Worm (Caenorhabditis elegans) whole organism, L4 larva: ENCODE results near the gene tag-329.

Experiments used
- D1046.2 ChIP-seq: fragments of 200-800 bp; sonication (Bioruptor generic); IDR thresholded peaks from 2 replicates; pipeline ENCODE4 v1.3.6; 2022; ENCODE audit warnings: missing genetic modification characterization, missing compliant biosample characterization
- F26F4.8 ChIP-seq: fragments of 200-800 bp; sonication (Bioruptor generic); conservative IDR thresholded peaks from 2 replicates; pipeline ENCODE4 v1.3.6; 2022; ENCODE audit warnings: missing genetic modification characterization, missing compliant biosample characterization
- F49E8.2 ChIP-seq: sonication (generic microtip); optimal IDR thresholded peaks from 2 replicates; lab custom pipeline; 2016; ENCODE audit warnings: missing compliant biosample characterization, mild to moderate bottlenecking, missing genetic modification characterization, borderline replicate concordance
- R02D3.7 ChIP-seq: fragments of 150-350 bp; sonication (generic microtip); optimal IDR thresholded peaks from 3 replicates; lab custom pipeline; 2014; ENCODE audit warnings: missing biosample characterization, missing genetic modification characterization
- T26A8.4 ChIP-seq: fragments of 200-800 bp; sonication (Bioruptor generic); IDR thresholded peaks from 2 replicates; pipeline ENCODE4 v1.3.6; 2022; ENCODE audit warnings: missing genetic modification characterization, missing compliant biosample characterization
- Y48G9A.11 ChIP-seq: fragments of 200-800 bp; sonication (Bioruptor generic); IDR thresholded peaks from 2 replicates; pipeline ENCODE4 v1.3.6; 2022; ENCODE audit warnings: missing genetic modification reagents, missing genetic modification characterization, missing compliant biosample characterization
- Y75B8A.6 ChIP-seq: fragments of 200-800 bp; sonication (Bioruptor generic); IDR thresholded peaks from 2 replicates; pipeline ENCODE4 v1.3.6; 2022; ENCODE audit warnings: missing genetic modification reagents, missing genetic modification characterization, missing compliant biosample characterization
- aha-1 ChIP-seq: fragments of 150-350 bp; peaks from one replicate; lab custom pipeline; 2014; ENCODE audit warnings: missing biosample characterization, missing genetic modification characterization
- aly-2 ChIP-seq: sonication (generic microtip); optimal IDR thresholded peaks from 2 replicates; lab custom pipeline; 2018; ENCODE audit warnings: missing biosample characterization, missing genetic modification characterization
- ceh-20 ChIP-seq: fragments of 200-800 bp; sonication (Bioruptor generic); IDR thresholded peaks from 2 replicates; pipeline ENCODE4 v1.3.6; 2022; ENCODE audit warnings: missing genetic modification reagents, missing genetic modification characterization, missing compliant biosample characterization
- ceh-28 ChIP-seq: fragments of 150-350 bp; optimal IDR thresholded peaks from 2 replicates; lab custom pipeline; 2014; ENCODE audit warnings: missing biosample characterization, missing genetic modification reagents, missing genetic modification characterization
- ceh-62 ChIP-seq: sonication (generic microtip); optimal IDR thresholded peaks from 2 replicates; lab custom pipeline; 2017; ENCODE audit warnings: missing biosample characterization, missing genetic modification characterization
- ces-1 ChIP-seq: fragments of 150-350 bp; sonication (generic microtip); optimal IDR thresholded peaks from 4 replicates; lab custom pipeline; 2014; ENCODE audit warnings: missing biosample characterization, missing genetic modification reagents, missing genetic modification characterization
- daf-16 ChIP-seq, 3 experiments: sonication (generic microtip); optimal IDR thresholded peaks; 2 replicates each; lab custom pipeline; 2016 to 2017; ENCODE audit warnings: missing genetic modification characterization in 3 of 3, missing genetic modification reagents in 3 of 3, mild to moderate bottlenecking in 2 of 3, missing compliant biosample characterization in 2 of 3, missing biosample characterization in 1 of 3, moderate library complexity in 1 of 3
- daf-19 ChIP-seq: fragments of 200-800 bp; sonication (Bioruptor generic); conservative IDR thresholded peaks from 2 replicates; pipeline ENCODE4 v1.3.6; 2022; ENCODE audit warnings: missing genetic modification characterization, missing compliant biosample characterization
- daf-8 ChIP-seq: fragments of 200-800 bp; sonication (Bioruptor generic); IDR thresholded peaks from 2 replicates; pipeline ENCODE4 v1.3.6; 2022; ENCODE audit warnings: missing genetic modification characterization, missing compliant biosample characterization
- dmd-6 ChIP-seq: fragments of 200-800 bp; sonication (Bioruptor generic); IDR thresholded peaks from 2 replicates; pipeline ENCODE4 v1.3.6; 2022; ENCODE audit warnings: missing genetic modification reagents, missing genetic modification characterization, missing compliant biosample characterization
- dmd-9 ChIP-seq: fragments of 200-800 bp; sonication (Bioruptor generic); IDR thresholded peaks from 2 replicates; pipeline ENCODE4 v1.3.6; 2022; ENCODE audit warnings: missing genetic modification reagents, missing genetic modification characterization, missing compliant biosample characterization
- duxl-1 ChIP-seq: sonication (generic microtip); optimal IDR thresholded peaks from 2 replicates; lab custom pipeline; 2016; ENCODE audit warnings: mild to moderate bottlenecking, missing genetic modification characterization, moderate library complexity, missing compliant biosample characterization; ENCODE audit not compliant: poor library complexity
- egl-43 ChIP-seq: fragments of 200-800 bp; sonication (Bioruptor generic); IDR thresholded peaks from 2 replicates; pipeline ENCODE4 v1.3.6; 2022; ENCODE audit warnings: missing genetic modification reagents, missing genetic modification characterization, missing compliant biosample characterization
- fkh-10 ChIP-seq: fragments of 150-350 bp; optimal IDR thresholded peaks from 2 replicates; lab custom pipeline; 2014; ENCODE audit warnings: missing biosample characterization, missing genetic modification reagents, missing genetic modification characterization
- gei-8 ChIP-seq: fragments of 200-800 bp; sonication (Bioruptor generic); optimal IDR thresholded peaks from 2 replicates; lab custom pipeline; 2018; ENCODE audit warnings: mild to moderate bottlenecking, missing genetic modification characterization, missing compliant biosample characterization
- hif-1 ChIP-seq, 2 experiments: sonication (generic microtip); optimal IDR thresholded peaks; 2 replicates each; lab custom pipeline; 2016 to 2017; ENCODE audit warnings: missing compliant biosample characterization in 2 of 2, missing genetic modification characterization in 2 of 2, missing genetic modification reagents in 2 of 2, missing genotype in 2 of 2, mild to moderate bottlenecking in 1 of 2
- hlh-11 ChIP-seq: fragments of 200-800 bp; sonication (Bioruptor generic); optimal IDR thresholded peaks from 2 replicates; lab custom pipeline; 2018; ENCODE audit warnings: mild to moderate bottlenecking, missing genetic modification characterization, missing compliant biosample characterization
- hlh-30 ChIP-seq: sonication (generic microtip); optimal IDR thresholded peaks from 2 replicates; lab custom pipeline; 2017; ENCODE audit warnings: antibody characterized with exemption, mild to moderate bottlenecking, missing genetic modification characterization, missing compliant biosample characterization; ENCODE audit not compliant: insufficient read depth
- lim-7 ChIP-seq: fragments of 200-800 bp; sonication (Bioruptor generic); IDR thresholded peaks from 2 replicates; pipeline ENCODE4 v1.3.6; 2022; ENCODE audit warnings: missing genetic modification characterization, missing compliant biosample characterization
- lin-13 ChIP-seq: fragments of 150-350 bp; optimal IDR thresholded peaks from 2 replicates; lab custom pipeline; 2014; ENCODE audit warnings: missing biosample characterization, missing genetic modification reagents, missing genetic modification characterization
- lin-15B ChIP-seq: fragments of 150-350 bp; sonication (generic microtip); optimal IDR thresholded peaks from 3 replicates; lab custom pipeline; 2014; ENCODE audit warnings: missing biosample characterization, missing genetic modification characterization
- lin-29 ChIP-seq: fragments of 200-800 bp; sonication (Bioruptor generic); IDR thresholded peaks from 2 replicates; pipeline ENCODE4 v1.3.6; 2022; ENCODE audit warnings: missing genetic modification reagents, missing genetic modification characterization, missing compliant biosample characterization
- lin-38 ChIP-seq: fragments of 200-800 bp; sonication (Bioruptor generic); IDR thresholded peaks from 2 replicates; pipeline ENCODE4 v1.3.6; 2022; ENCODE audit warnings: missing genetic modification reagents, missing genetic modification characterization, missing compliant biosample characterization
- lir-3 ChIP-seq: sonication (generic microtip); optimal IDR thresholded peaks from 2 replicates; lab custom pipeline; 2016; ENCODE audit warnings: mild to moderate bottlenecking, missing genetic modification characterization, missing compliant biosample characterization
- lsy-2 ChIP-seq, 2 experiments: fragments of 150-350 bp in 1 of 2; sonication (generic microtip) in 1 of 2; optimal IDR thresholded peaks; 2 replicates each; lab custom pipeline; 2014 to 2017; ENCODE audit warnings: missing biosample characterization in 2 of 2, missing genetic modification characterization in 2 of 2
- mxl-2 ChIP-seq: fragments of 200-800 bp; sonication (Bioruptor generic); conservative IDR thresholded peaks from 2 replicates; pipeline ENCODE4 v1.3.6; 2022; ENCODE audit warnings: missing genetic modification reagents, missing genetic modification characterization, missing compliant biosample characterization
- mxl-3 ChIP-seq: fragments of 200-800 bp; sonication (Bioruptor generic); optimal IDR thresholded peaks from 2 replicates; lab custom pipeline; 2018; ENCODE audit warnings: mild to moderate bottlenecking, missing genetic modification characterization, missing compliant biosample characterization
- nhr-10 ChIP-seq: fragments of 150-350 bp; optimal IDR thresholded peaks from 2 replicates; lab custom pipeline; 2014; ENCODE audit warnings: missing biosample characterization, missing genetic modification characterization
- nhr-102 ChIP-seq: sonication (generic microtip); optimal IDR thresholded peaks from 2 replicates; lab custom pipeline; 2016; ENCODE audit warnings: mild to moderate bottlenecking, missing genetic modification characterization, moderate library complexity, missing compliant biosample characterization
- nhr-111 ChIP-seq: fragments of 200-800 bp; sonication (Bioruptor generic); optimal IDR thresholded peaks from 2 replicates; lab custom pipeline; 2018; ENCODE audit warnings: mild to moderate bottlenecking, missing genetic modification characterization, missing compliant biosample characterization
- nhr-42 ChIP-seq: fragments of 200-800 bp; sonication (Bioruptor generic); IDR thresholded peaks from 2 replicates; pipeline ENCODE4 v1.3.6; 2022; ENCODE audit warnings: missing genetic modification characterization, missing compliant biosample characterization
- nhr-76 ChIP-seq: fragments of 150-350 bp; optimal IDR thresholded peaks from 2 replicates; lab custom pipeline; 2014; ENCODE audit warnings: missing biosample characterization, missing genetic modification characterization
- nhr-77 ChIP-seq: fragments of 150-350 bp; optimal IDR thresholded peaks from 2 replicates; lab custom pipeline; 2014; ENCODE audit warnings: missing biosample characterization, missing genetic modification characterization
- pqm-1 ChIP-seq: sonication (generic microtip); optimal IDR thresholded peaks from 2 replicates; lab custom pipeline; 2017; ENCODE audit warnings: missing biosample characterization, missing genetic modification characterization
- rbr-2 ChIP-seq: sonication (generic microtip); optimal IDR thresholded peaks from 2 replicates; lab custom pipeline; 2016; ENCODE audit warnings: missing genotype, missing genetic modification characterization, missing compliant biosample characterization
- set-16 ChIP-seq: fragments of 200-800 bp; sonication (Bioruptor generic); IDR thresholded peaks from 2 replicates; pipeline ENCODE4 v1.3.6; 2022; ENCODE audit warnings: missing genetic modification reagents, missing genetic modification characterization, missing compliant biosample characterization
- snpc-1.2 ChIP-seq: fragments of 200-800 bp; sonication (Bioruptor generic); IDR thresholded peaks from 2 replicates; pipeline ENCODE4 v1.3.6; 2022; ENCODE audit warnings: missing genetic modification reagents, missing genetic modification characterization, missing compliant biosample characterization
- spr-3 ChIP-seq: fragments of 200-800 bp; sonication (Bioruptor generic); optimal IDR thresholded peaks from 2 replicates; lab custom pipeline; 2018; ENCODE audit warnings: mild to moderate bottlenecking, missing genetic modification characterization, missing compliant biosample characterization
- unc-130 ChIP-seq: sonication (generic microtip); optimal IDR thresholded peaks from 2 replicates; lab custom pipeline; 2016; ENCODE audit warnings: missing genetic modification reagents, missing genetic modification characterization, missing compliant biosample characterization
- vab-7 ChIP-seq: fragments of 200-800 bp; sonication (Bioruptor generic); IDR thresholded peaks from 2 replicates; pipeline ENCODE4 v1.3.6; 2022; ENCODE audit warnings: missing genetic modification reagents, missing genetic modification characterization, missing compliant biosample characterization
- zfp-2 ChIP-seq: sonication (generic microtip); optimal IDR thresholded peaks from 2 replicates; lab custom pipeline; 2016; ENCODE audit warnings: mild to moderate bottlenecking, missing genetic modification characterization, missing compliant biosample characterization
- zfp-3 ChIP-seq: fragments of 200-800 bp; sonication (Bioruptor generic); conservative IDR thresholded peaks from 2 replicates; pipeline ENCODE4 v1.3.6; 2022; ENCODE audit warnings: missing genetic modification reagents, missing genetic modification characterization, missing compliant biosample characterization
- ztf-11 ChIP-seq: fragments of 150-350 bp; optimal IDR thresholded peaks from 2 replicates; lab custom pipeline; 2014; ENCODE audit warnings: missing biosample characterization, missing genetic modification characterization

Gene tag-329

DNA sequence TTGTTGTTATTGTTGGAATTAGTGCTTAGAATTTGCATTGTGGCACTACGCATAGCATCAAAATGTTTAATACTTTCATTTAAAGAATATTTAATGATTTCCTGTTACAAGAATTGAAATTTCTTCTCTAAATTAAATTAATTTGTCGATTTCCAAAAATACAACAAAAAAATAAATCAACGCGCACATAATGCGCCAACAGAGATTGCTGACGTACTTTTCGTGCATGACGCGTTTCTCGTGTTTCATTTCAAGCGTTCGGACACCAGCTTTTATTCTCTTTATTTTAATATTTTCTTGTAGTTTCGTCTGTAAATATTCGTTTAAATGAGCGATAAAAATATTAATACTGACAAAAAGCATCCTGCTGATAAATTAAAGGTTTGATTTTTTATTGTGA is 21.1 kb upstream of the tag-329 start, which contains the start of gene eif-2Bdelta (continued):
- TF ChIP-seq F26F4.8 (GFP tag; lab: Robert Waterston, UW) (no peak), Y48G9A.11 (GFP tag; lab: Robert Waterston, UW) (no peak), nhr-111 (no peak), vab-7 (no peak), zfp-2 (tag; lab: Kevin White, UChicago) (no peak), nhr-10 (tag; lab: Kevin White, UChicago) (no peak), aha-1 (tag; lab: Kevin White, UChicago) (no peak), lin-15B (no peak), aly-2 (tag; lab: Kevin White, UChicago) (no peak), ceh-62 (tag; lab: Kevin White, UChicago) (no peak), daf-19 (GFP tag; lab: Robert Waterston, UW) (no peak), Y75B8A.6 (GFP tag; lab: Robert Waterston, UW) (no peak), ces-1 (no peak), hlh-30 (tag; lab: Kevin White, UChicago) (peak; percentile 10), ceh-20 (GFP tag; lab: Robert Waterston, UW) (no peak), lsy-2 (tag; optimal IDR thresholded peaks at IDR 0.05; lab: Kevin White, UChicago) (peak in 1 of 2 experiments; percentile 66), snpc-1.2 (GFP tag; lab: Robert Waterston, UW) (no peak)
- TF ChIP-seq, all 104 proteins: peak for 15

DNA sequence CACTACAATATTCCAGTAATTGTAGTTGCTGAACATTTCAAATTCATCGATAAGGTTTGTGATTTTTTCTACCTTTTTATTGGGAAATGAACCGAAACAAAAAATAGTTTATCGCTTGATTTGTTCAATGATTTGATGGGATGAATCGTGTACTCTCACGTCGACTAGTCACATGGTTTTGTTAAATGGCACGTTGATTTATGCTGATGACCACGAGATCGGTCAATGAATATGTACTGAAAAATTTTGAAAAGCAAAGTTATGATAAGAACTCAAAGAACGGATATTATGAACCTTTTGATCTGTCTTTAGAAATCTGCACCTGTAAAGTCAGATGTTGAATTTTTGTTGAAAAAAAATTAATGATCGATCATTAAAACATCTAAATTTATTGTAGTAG is 18.4 kb upstream of the tag-329 start:
- no peak for TF ChIP-seq hif-1 (tag; optimal IDR thresholded peaks at IDR 0.05; lab: Kevin White, UChicago)
- peak; percentile 64 for TF ChIP-seq hlh-11 (tag; lab: Kevin White, UChicago)
- TF ChIP-seq nhr-77 (tag; lab: Kevin White, UChicago): peak; percentile 34
- no peak for TF ChIP-seq ztf-11 (tag; lab: Kevin White, UChicago)
- TF ChIP-seq nhr-76 (tag; lab: Kevin White, UChicago): peak; percentile 12
- TF ChIP-seq lir-3: no peak
- no peak for TF ChIP-seq daf-8 (GFP tag; lab: Robert Waterston, UW)
- TF ChIP-seq lin-29 (GFP tag; lab: Robert Waterston, UW): no peak
- no peak for TF ChIP-seq fkh-10 (GFP tag; lab: Kevin White, UChicago)
- TF ChIP-seq F49E8.2: no peak
- TF ChIP-seq lin-15B: no peak
- TF ChIP-seq mxl-2 (GFP tag; lab: Robert Waterston, UW): no peak
- TF ChIP-seq D1046.2: no peak
- TF ChIP-seq unc-130: no peak
- TF ChIP-seq snpc-1.2 (GFP tag; lab: Robert Waterston, UW): no peak
- TF ChIP-seq dmd-6 (GFP tag; lab: Robert Waterston, UW): peak; percentile 84
- TF ChIP-seq spr-3 (GFP tag; lab: Kevin White, UChicago): no peak
- no peak for TF ChIP-seq gei-8 (GFP tag; lab: Kevin White, UChicago)
- no peak for TF ChIP-seq dmd-9
- no peak for TF ChIP-seq nhr-42 (GFP tag; lab: Robert Waterston, UW)
- TF ChIP-seq mxl-3 (GFP tag; lab: Kevin White, UChicago): peak; percentile 69
- TF ChIP-seq nhr-102 (tag; lab: Kevin White, UChicago): no peak
- no peak for TF ChIP-seq lim-7 (GFP tag; lab: Robert Waterston, UW)
- TF ChIP-seq R02D3.7 (tag; lab: Kevin White, UChicago): no peak
- TF ChIP-seq hlh-30 (tag; lab: Kevin White, UChicago): peak; percentile 83
- TF ChIP-seq daf-16 (GFP tag; optimal IDR thresholded peaks at IDR 0.05; lab: Kevin White, UChicago): no peak
- TF ChIP-seq daf-16 (tag; optimal IDR thresholded peaks at IDR 0.05; lab: Kevin White, UChicago): no peak
- no peak for TF ChIP-seq lin-13
- no peak for TF ChIP-seq duxl-1 (tag; lab: Kevin White, UChicago)
- no peak for TF ChIP-seq Y48G9A.11 (GFP tag; lab: Robert Waterston, UW)
- no peak for TF ChIP-seq pqm-1
- no peak for TF ChIP-seq zfp-3 (GFP tag; lab: Robert Waterston, UW)
- no peak for TF ChIP-seq lin-38 (GFP tag; lab: Robert Waterston, UW)
- TF ChIP-seq set-16: no peak
- TF ChIP-seq T26A8.4 (GFP tag; lab: Robert Waterston, UW): no peak
- no peak for TF ChIP-seq ceh-28
- TF ChIP-seq egl-43 (GFP tag; lab: Robert Waterston, UW): no peak
- no peak for TF ChIP-seq rbr-2 (tag; lab: Kevin White, UChicago)
